Fruit fly (Drosophila melanogaster) whole organism, pupa: ENCODE data around the gene CG6508.

Experiments
- CG15710 ChIP-seq: fragments of 200-800 bp; sonication (Bioruptor generic); optimal IDR thresholded peaks from 2 replicates; lab custom pipeline; 2018; ENCODE audit warnings: missing biosample characterization, mild to moderate bottlenecking, missing genetic modification characterization, moderate library complexity
- EcR ChIP-seq: fragments of 200-800 bp; sonication (Bioruptor generic); optimal IDR thresholded peaks from 3 replicates; lab custom pipeline; 2019; ENCODE audit warnings: missing biosample characterization, missing genetic modification characterization, mild to moderate bottlenecking, moderate library complexity, missing genetic modification reagents
- rn ChIP-seq: fragments of 200-800 bp; sonication (Bioruptor generic); IDR thresholded peaks from 2 replicates; pipeline ENCODE4 v1.3.6; 2022; ENCODE audit warnings: missing biosample characterization, missing genetic modification characterization

dm6 chr2L:10818807-10819206 lies at the start of gene CG6508:
- TF ChIP-seq rn, result no peak
- TF ChIP-seq CG15710 (tag; lab: Kevin White, UChicago), result no peak
- TF ChIP-seq EcR (GFP tag; lab: Kevin White, UChicago), result no peak
